Fruit fly (Drosophila melanogaster): Measurements from ENCODE around the gene CG6766.

dm6 chr2L:12049133-12049532, 8.6 kb upstream of the CG6766 start, which contains the start of gene PLCXD:
- TF ChIP-seq CG8478 (optimal IDR thresholded peaks at IDR 0.05) (no peak), pan (optimal IDR thresholded peaks at IDR 0.05) (no peak), Dll (optimal IDR thresholded peaks at IDR 0.05) (no peak), EcR (GFP tag; optimal IDR thresholded peaks at IDR 0.05) (no peak)

Data from whole organism.